Fruit fly (Drosophila melanogaster): ENCODE results near the gene bel.
A peak's percentile ranks its signal among the peaks of the same experiment; 100 is the strongest.

The bel gene

DNA sequence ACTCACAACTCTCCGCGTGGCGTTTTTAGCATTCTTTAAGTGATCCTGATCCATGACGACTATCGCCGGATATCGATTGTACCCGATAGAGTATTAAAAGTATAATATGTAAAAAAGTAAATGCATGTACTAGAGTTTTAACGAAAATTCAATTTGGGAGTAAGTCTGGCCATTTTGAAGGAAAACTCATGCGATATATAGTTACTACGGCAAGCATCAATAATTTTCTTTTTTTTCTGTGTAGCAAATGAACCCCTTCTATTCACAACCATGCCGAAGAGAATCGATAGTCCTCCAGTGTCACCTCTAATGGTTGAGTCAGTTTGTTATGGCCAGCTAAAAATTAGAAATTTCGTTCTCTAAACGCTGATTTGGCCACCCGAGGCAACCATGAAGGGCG lies 7.8 kb downstream of the bel start, which contains the start of the genes Sys1 and Dhod (continued):
- peak; percentile 64 for TF ChIP-seq CG9215 (GFP tag; IDR thresholded peaks at IDR 0.05)
- no peak for TF ChIP-seq Vsx1 (GFP tag; optimal IDR thresholded peaks at IDR 0.05)
- peak; percentile 70 for TF ChIP-seq lab (GFP tag; optimal IDR thresholded peaks at IDR 0.05)
- peak; percentile 42 for TF ChIP-seq cwo (GFP tag; optimal IDR thresholded peaks at IDR 0.05)
- peak; percentile 36 for TF ChIP-seq CG18619 (GFP tag; optimal IDR thresholded peaks at IDR 0.05)
- peak; percentile 52 for TF ChIP-seq CG12659 (GFP tag; optimal IDR thresholded peaks at IDR 0.05)
- TF ChIP-seq Deaf1 (tag; optimal IDR thresholded peaks at IDR 0.05), result peak; percentile 2
- TF ChIP-seq cg (GFP tag; optimal IDR thresholded peaks at IDR 0.05), result no peak
- peak; percentile 65 for TF ChIP-seq CHES-1-like (GFP tag; optimal IDR thresholded peaks at IDR 0.05)
- TF ChIP-seq CG9932 (GFP tag; IDR thresholded peaks at IDR 0.05), result peak; percentile 85
- TF ChIP-seq CoRest (tag; optimal IDR thresholded peaks at IDR 0.05), result peak; percentile 50
- TF ChIP-seq Sry-δ (GFP tag; optimal IDR thresholded peaks at IDR 0.05), result peak; percentile 90
- TF ChIP-seq CG3407 (GFP tag; optimal IDR thresholded peaks at IDR 0.05), result no peak
- TF ChIP-seq Bgb (GFP tag; IDR thresholded peaks at IDR 0.05; ENCODE audit: partially characterized antibody), result peak; percentile 80
- no peak for TF ChIP-seq pita (GFP tag; optimal IDR thresholded peaks at IDR 0.05)
- peak; percentile 65 for TF ChIP-seq CG10147 (GFP tag; optimal IDR thresholded peaks at IDR 0.05)
- no peak for TF ChIP-seq Neu2 (GFP tag; optimal IDR thresholded peaks at IDR 0.05; ENCODE audit: borderline replicate concordance)
- TF ChIP-seq Blimp-1 (GFP tag; optimal IDR thresholded peaks at IDR 0.05), result peak; percentile 35
- TF ChIP-seq CG13894 (tag; optimal IDR thresholded peaks at IDR 0.05), result peak; percentile 71
- TF ChIP-seq CG8478 (optimal IDR thresholded peaks at IDR 0.05), result no peak
- TF ChIP-seq tin (GFP tag; optimal IDR thresholded peaks at IDR 0.05), result peak; percentile 63
- peak; percentile 45 for TF ChIP-seq CG12942 (GFP tag; optimal IDR thresholded peaks at IDR 0.05)
- peak; percentile 13 for TF ChIP-seq slou (GFP tag; optimal IDR thresholded peaks at IDR 0.05)
- no peak for TF ChIP-seq sc (optimal IDR thresholded peaks at IDR 0.05)
- no peak for TF ChIP-seq sc (GFP tag; optimal IDR thresholded peaks at IDR 0.05)
- peak; percentile 45 for TF ChIP-seq D19A (tag; optimal IDR thresholded peaks at IDR 0.05)
- TF ChIP-seq Rx (GFP tag; IDR thresholded peaks at IDR 0.05), result 0 out of 2 replicates have a peak, but pooled peaks have one; percentile 12
- peak; percentile 60 for TF ChIP-seq CG18011 (GFP tag; optimal IDR thresholded peaks at IDR 0.05)
- peak; percentile 36 for TF ChIP-seq CG5245 (GFP tag; optimal IDR thresholded peaks at IDR 0.05)
- peak; percentile 86 for TF ChIP-seq CG4617 (GFP tag; optimal IDR thresholded peaks at IDR 0.05; ENCODE audit: borderline replicate concordance)
- TF ChIP-seq Dip3 (GFP tag; optimal IDR thresholded peaks at IDR 0.05), result peak; percentile 77
- TF ChIP-seq Dip2 (GFP tag; IDR thresholded peaks at IDR 0.05), result no peak
- peak; percentile 36 for TF ChIP-seq CG10462 (GFP tag; optimal IDR thresholded peaks at IDR 0.05)
- TF ChIP-seq ara (GFP tag; IDR thresholded peaks at IDR 0.05), result no peak
- TF ChIP-seq CG3065 (GFP tag; optimal IDR thresholded peaks at IDR 0.05), result no peak
- peak; percentile 57; the same call in 1 of the 2 replicates for TF ChIP-seq CG11247 (GFP tag; IDR thresholded peaks at IDR 0.05)
- peak; percentile 75 for TF ChIP-seq CG30403 (GFP tag; optimal IDR thresholded peaks at IDR 0.05)
- TF ChIP-seq CG18599 (GFP tag; optimal IDR thresholded peaks at IDR 0.05), result peak; percentile 48
- no peak for TF ChIP-seq GATAe (GFP tag; conservative IDR thresholded peaks at IDR 0.05)
- peak; percentile 51 for TF ChIP-seq CG8388 (GFP tag; optimal IDR thresholded peaks at IDR 0.05)
- peak; percentile 71 for TF ChIP-seq ase (GFP tag; IDR thresholded peaks at IDR 0.05)
- no peak for TF ChIP-seq abd-A (tag; optimal IDR thresholded peaks at IDR 0.05)
- TF ChIP-seq Ravus (GFP tag; IDR thresholded peaks at IDR 0.05), result no peak
- no peak; the same call in 2 of the 3 replicates for TF ChIP-seq CG11560 (tag; IDR thresholded peaks at IDR 0.05)
- TF ChIP-seq Hmr (GFP tag; optimal IDR thresholded peaks at IDR 0.05), result peak; percentile 60
- TF ChIP-seq repo (GFP tag; optimal IDR thresholded peaks at IDR 0.05), result peak; percentile 23
- TF ChIP-seq Myb (GFP tag; optimal IDR thresholded peaks at IDR 0.05), result peak; percentile 19
- no peak for TF ChIP-seq Gsc (GFP tag; IDR thresholded peaks at IDR 0.05)
- TF ChIP-seq CG11456 (GFP tag; IDR thresholded peaks at IDR 0.05), result peak; percentile 67; the same call in 2 of the 3 replicates
- TF ChIP-seq row (GFP tag; IDR thresholded peaks at IDR 0.05), result peak; percentile 93
- 0 out of 3 replicates have a peak, but pooled peaks have one; percentile 40 for TF ChIP-seq gce (GFP tag; IDR thresholded peaks at IDR 0.05)
